Fruit fly (Drosophila melanogaster): Measurements from ENCODE around the gene Mtch.

DNA sequence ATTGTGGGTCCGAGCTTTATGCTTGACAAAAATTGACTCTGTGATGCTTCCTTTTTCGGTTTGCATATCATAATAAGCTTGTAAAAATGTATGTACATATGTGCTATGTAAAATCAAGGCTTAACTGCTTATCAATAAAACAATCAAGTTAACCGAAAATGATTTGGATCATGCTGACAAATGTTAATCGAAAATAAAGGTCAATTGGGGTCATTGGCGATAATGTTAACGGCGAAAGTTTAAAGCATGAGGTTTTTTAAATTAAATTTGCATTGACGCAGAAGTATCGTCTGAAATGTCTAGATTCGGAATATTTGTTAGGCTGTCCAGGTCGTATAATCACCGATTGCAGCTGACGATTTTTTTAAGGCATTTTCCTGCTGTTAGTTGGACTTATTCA, 31.9 kb downstream of the Mtch start, which contains the start of gene Kaz1-ORFB:
- TF ChIP-seq CG9948 (tag; optimal IDR thresholded peaks at IDR 0.05) (no peak), Pif1B (GFP tag; optimal IDR thresholded peaks at IDR 0.05) (no peak), Pif1A (GFP tag; optimal IDR thresholded peaks at IDR 0.05) (no peak), CG34367 (tag; optimal IDR thresholded peaks at IDR 0.05) (no peak), CG8301 (tag; optimal IDR thresholded peaks at IDR 0.05) (no peak), rn (GFP tag; IDR thresholded peaks at IDR 0.05) (no peak), D1 (tag; optimal IDR thresholded peaks at IDR 0.05) (no peak), CG14655 (GFP tag; optimal IDR thresholded peaks at IDR 0.05) (no peak), CG10348 (GFP tag; IDR thresholded peaks at IDR 0.05) (no peak), CG4496 (GFP tag; IDR thresholded peaks at IDR 0.05) (no peak)

All from whole organism, pupa.